Worm (Caenorhabditis elegans): Measurements from ENCODE around the gene enee-1.

- TF ChIP-seq ama-1 (optimal IDR thresholded peaks at IDR 0.05), result no peak
- no peak for TF ChIP-seq lin-39 (tag; optimal IDR thresholded peaks at IDR 0.05)
- TF ChIP-seq aly-2 (tag; optimal IDR thresholded peaks at IDR 0.05), result no peak
- no peak for TF ChIP-seq dpl-1 (GFP tag; optimal IDR thresholded peaks at IDR 0.05)
- no peak for TF ChIP-seq nhr-76 (tag; optimal IDR thresholded peaks at IDR 0.05)
- no peak for TF ChIP-seq nhr-28 (tag; optimal IDR thresholded peaks at IDR 0.05)
- no peak for TF ChIP-seq efl-1 (optimal IDR thresholded peaks at IDR 0.05)
- TF ChIP-seq efl-1 (GFP tag; optimal IDR thresholded peaks at IDR 0.05 in 1 of 2), result no peak
- no peak for TF ChIP-seq nhr-90 (tag; optimal IDR thresholded peaks at IDR 0.05; ENCODE audit: poor library complexity)
- TF ChIP-seq grh-1 (GFP tag; IDR thresholded peaks at IDR 0.05), result no peak
- TF ChIP-seq pax-3 (tag; optimal IDR thresholded peaks at IDR 0.05), result no peak
- TF ChIP-seq ces-1 (GFP tag; optimal IDR thresholded peaks at IDR 0.05), result no peak
- TF ChIP-seq aha-1 (tag; optimal IDR thresholded peaks at IDR 0.05), result no peak
- TF ChIP-seq nhr-11 (tag; optimal IDR thresholded peaks at IDR 0.05), result no peak
- no peak for TF ChIP-seq zag-1 (tag; optimal IDR thresholded peaks at IDR 0.05)
Measured at ce11 chrII:50862-51261, 26.4 kb downstream of the enee-1 start.
